Fruit fly (Drosophila melanogaster) whole organism, embryonic: ENCODE data around the gene Pp2A-29B.
A peak's percentile ranks its signal among the peaks of the same experiment; 100 is the strongest.

Experiments used
- Atf-2 ChIP-seq: fragments of 200-800 bp; sonication (Bioruptor generic); optimal IDR thresholded peaks from 2 replicates; lab custom pipeline; 2016; ENCODE audit warnings: missing biosample characterization, missing genetic modification characterization
- Atf3 ChIP-seq: fragments of 200-800 bp; sonication (Bioruptor generic); optimal IDR thresholded peaks from 3 replicates; lab custom pipeline; 2016; ENCODE audit warnings: missing biosample characterization, missing genetic modification characterization
- Bteb2 ChIP-seq: fragments of 200-800 bp; sonication (Bioruptor generic); optimal IDR thresholded peaks from 2 replicates; lab custom pipeline; 2016; ENCODE audit warnings: missing biosample characterization, missing genetic modification characterization
- CG10543 ChIP-seq: fragments of 200-800 bp; sonication (Bioruptor generic); optimal IDR thresholded peaks from 3 replicates; lab custom pipeline; 2017; ENCODE audit warnings: missing biosample characterization, mild to moderate bottlenecking, missing genetic modification characterization, moderate library complexity
- CG11504 ChIP-seq: fragments of 200-800 bp; sonication (Bioruptor generic); optimal IDR thresholded peaks from 3 replicates; lab custom pipeline; 2019; ENCODE audit warnings: missing biosample characterization, mild to moderate bottlenecking, missing genetic modification characterization, moderate library complexity
- CG14710 ChIP-seq: fragments of 200-800 bp; sonication (Bioruptor generic); optimal IDR thresholded peaks from 3 replicates; lab custom pipeline; 2019; ENCODE audit warnings: missing biosample characterization, mild to moderate bottlenecking, missing genetic modification characterization, moderate library complexity
- CG1603 ChIP-seq: fragments of 200-800 bp; sonication (Bioruptor generic); optimal IDR thresholded peaks from 2 replicates; lab custom pipeline; 2019; ENCODE audit warnings: missing biosample characterization, mild to moderate bottlenecking, missing genetic modification characterization, moderate library complexity
- CG17359 ChIP-seq: fragments of 200-800 bp; sonication (Bioruptor generic); optimal IDR thresholded peaks from 3 replicates; lab custom pipeline; 2018; ENCODE audit warnings: missing biosample characterization, mild to moderate bottlenecking, missing genetic modification characterization, moderate library complexity
- CG17361 ChIP-seq: fragments of 200-800 bp; sonication (Bioruptor generic); IDR thresholded peaks from 3 replicates; pipeline ENCODE4 v1.3.6; 2022; ENCODE audit warnings: missing biosample characterization, missing genetic modification characterization
- CG1792 ChIP-seq: fragments of 200-800 bp; sonication (Bioruptor generic); optimal IDR thresholded peaks from 2 replicates; lab custom pipeline; 2016; ENCODE audit warnings: missing biosample characterization, missing genetic modification characterization
- CG18011 ChIP-seq: fragments of 200-800 bp; sonication (Bioruptor generic); optimal IDR thresholded peaks from 2 replicates; lab custom pipeline; 2017; ENCODE audit warnings: missing biosample characterization, missing genetic modification characterization, mild to moderate bottlenecking, moderate library complexity, missing genotype
- CG18599 ChIP-seq: fragments of 200-800 bp; sonication (Bioruptor generic); optimal IDR thresholded peaks from 3 replicates; lab custom pipeline; 2017; ENCODE audit warnings: missing biosample characterization, missing genetic modification characterization, mild to moderate bottlenecking, moderate library complexity, missing genetic modification reagents
- CG33557 ChIP-seq: fragments of 200-800 bp; sonication (Bioruptor generic); optimal IDR thresholded peaks from 2 replicates; lab custom pipeline; 2019; ENCODE audit warnings: missing biosample characterization, mild to moderate bottlenecking, missing genetic modification characterization, moderate library complexity
- CG3407 ChIP-seq: fragments of 200-800 bp; sonication (Bioruptor generic); optimal IDR thresholded peaks from 2 replicates; lab custom pipeline; 2018; ENCODE audit warnings: missing biosample characterization, mild to moderate bottlenecking, missing genetic modification characterization
- CG3847 ChIP-seq: fragments of 200-800 bp; sonication (Bioruptor generic); IDR thresholded peaks from 2 replicates; pipeline ENCODE4 v1.3.6; 2022; ENCODE audit warnings: missing biosample characterization, missing genetic modification characterization
- CG3995 ChIP-seq: fragments of 200-800 bp; sonication (Bioruptor generic); optimal IDR thresholded peaks from 3 replicates; lab custom pipeline; 2016; ENCODE audit warnings: missing biosample characterization, missing genetic modification characterization
- CG4730 ChIP-seq: fragments of 200-800 bp; sonication (Bioruptor generic); IDR thresholded peaks from 2 replicates; pipeline ENCODE4 v1.3.6; 2022; ENCODE audit warnings: missing biosample characterization, missing genetic modification characterization
- CG6175 ChIP-seq: fragments of 200-800 bp; sonication (Bioruptor generic); IDR thresholded peaks from 3 replicates; pipeline ENCODE4 v1.3.6; 2022; ENCODE audit warnings: missing biosample characterization, missing genetic modification characterization
- CG6689 ChIP-seq: fragments of 200-800 bp; sonication (Bioruptor generic); IDR thresholded peaks from 2 replicates; pipeline ENCODE4 v1.3.6; 2022; ENCODE audit warnings: missing biosample characterization, missing genetic modification characterization
- CG7271 ChIP-seq: fragments of 200-800 bp; sonication (Bioruptor generic); optimal IDR thresholded peaks from 2 replicates; lab custom pipeline; 2018; ENCODE audit warnings: missing biosample characterization, mild to moderate bottlenecking, missing genetic modification characterization, moderate library complexity
- CG7372 ChIP-seq: fragments of 200-800 bp; sonication (Bioruptor generic); IDR thresholded peaks from 2 replicates; pipeline ENCODE4 v1.3.6; 2022; ENCODE audit warnings: missing biosample characterization, missing genetic modification characterization
- CG8290 ChIP-seq, 3 experiments: fragments of 200-800 bp; sonication (Bioruptor generic); optimal IDR thresholded peaks; 2 replicates each; lab custom pipeline; 2016 to 2019; ENCODE audit warnings: missing biosample characterization in 3 of 3, missing genetic modification characterization in 3 of 3, mild to moderate bottlenecking in 2 of 3, moderate library complexity in 1 of 3
- CG8765 ChIP-seq: fragments of 200-800 bp; sonication (Bioruptor generic); IDR thresholded peaks from 2 replicates; pipeline ENCODE4 v1.3.6; 2022; ENCODE audit warnings: missing biosample characterization, missing genetic modification characterization
- CG9876 ChIP-seq: fragments of 200-800 bp; sonication (Bioruptor generic); optimal IDR thresholded peaks from 2 replicates; lab custom pipeline; 2016; ENCODE audit warnings: missing biosample characterization, missing genetic modification characterization
- CrebB ChIP-seq: fragments of 200-800 bp; sonication (Bioruptor generic); optimal IDR thresholded peaks from 3 replicates; lab custom pipeline; 2018; ENCODE audit warnings: missing biosample characterization, mild to moderate bottlenecking, missing genetic modification characterization
- Hr3 ChIP-seq: fragments of 200-800 bp; sonication (Bioruptor generic); optimal IDR thresholded peaks from 3 replicates; lab custom pipeline; 2016; ENCODE audit warnings: missing biosample characterization, missing genetic modification characterization
- Hsf ChIP-seq: fragments of 200-800 bp; sonication (Bioruptor generic); optimal IDR thresholded peaks from 3 replicates; lab custom pipeline; 2016; ENCODE audit warnings: missing biosample characterization, missing genetic modification characterization
- Mes4 ChIP-seq: fragments of 200-800 bp; sonication (Bioruptor generic); optimal IDR thresholded peaks from 2 replicates; lab custom pipeline; 2016; ENCODE audit warnings: missing biosample characterization, missing genetic modification characterization
- Sin3A ChIP-seq: fragments of >200 bp; optimal IDR thresholded peaks from 2 replicates; lab custom pipeline; 2018
- Stat92E ChIP-seq, 3 experiments: fragments of >200 bp in 2 of 3; fragments of 200-800 bp in 1 of 3; sonication (Bioruptor generic) in 1 of 3; optimal IDR thresholded peaks; 2 replicates each; lab custom pipeline; 2017 to 2019; ENCODE audit warnings: missing biosample characterization in 3 of 3, missing genetic modification characterization in 3 of 3, mild to moderate bottlenecking in 1 of 3, moderate library complexity in 1 of 3
- al ChIP-seq: fragments of 200-800 bp; sonication (Bioruptor generic); IDR thresholded peaks from 2 replicates; pipeline ENCODE4 v1.3.6; 2022; ENCODE audit warnings: missing biosample characterization, missing genetic modification characterization
- ato ChIP-seq: fragments of 200-800 bp; sonication (Bioruptor generic); IDR thresholded peaks from 2 replicates; pipeline ENCODE4 v1.3.6; 2022; ENCODE audit warnings: missing biosample characterization, missing genetic modification characterization; ENCODE audit not compliant: partially characterized antibody
- az2 ChIP-seq: fragments of 200-800 bp; sonication (Bioruptor generic); optimal IDR thresholded peaks from 3 replicates; lab custom pipeline; 2016; ENCODE audit warnings: missing biosample characterization, missing genetic modification characterization
- bcd ChIP-seq: fragments of 200-800 bp; sonication (Bioruptor generic); optimal IDR thresholded peaks from 2 replicates; lab custom pipeline; 2017; ENCODE audit warnings: missing biosample characterization, mild to moderate bottlenecking, missing genetic modification characterization
- cas ChIP-seq: fragments of 200-800 bp; sonication (Bioruptor generic); IDR thresholded peaks from 2 replicates; pipeline ENCODE4 v1.3.6; 2022; ENCODE audit warnings: missing biosample characterization, missing genetic modification characterization
- emc ChIP-seq: fragments of 200-800 bp; sonication (Bioruptor generic); optimal IDR thresholded peaks from 2 replicates; lab custom pipeline; 2016; ENCODE audit warnings: missing biosample characterization, missing genetic modification characterization
- fru ChIP-seq: fragments of >200 bp; optimal IDR thresholded peaks from 2 replicates; lab custom pipeline; 2017
- gro ChIP-seq: fragments of 200-800 bp; sonication (Bioruptor generic); optimal IDR thresholded peaks from 2 replicates; lab custom pipeline; 2016; ENCODE audit warnings: missing biosample characterization, missing genetic modification characterization
- jing ChIP-seq: fragments of 200-800 bp; sonication (Bioruptor generic); optimal IDR thresholded peaks from 2 replicates; lab custom pipeline; 2018; ENCODE audit warnings: missing biosample characterization, mild to moderate bottlenecking, missing genetic modification characterization
- knrl ChIP-seq: fragments of 200-800 bp; sonication (Bioruptor generic); IDR thresholded peaks from 3 replicates; pipeline ENCODE4 v1.3.6; 2022; ENCODE audit warnings: missing biosample characterization, missing genetic modification characterization; ENCODE audit not compliant: partially characterized antibody
- nerfin-1 ChIP-seq: fragments of 200-800 bp; sonication (Bioruptor generic); optimal IDR thresholded peaks from 3 replicates; lab custom pipeline; 2019; ENCODE audit warnings: missing biosample characterization, mild to moderate bottlenecking, missing genetic modification characterization, moderate library complexity
- nerfin-2 ChIP-seq: fragments of 200-800 bp; sonication (Bioruptor generic); IDR thresholded peaks from 2 replicates; pipeline ENCODE4 v1.3.6; 2022; ENCODE audit warnings: missing biosample characterization, missing genetic modification characterization; ENCODE audit not compliant: partially characterized antibody
- nmo ChIP-seq: fragments of 200-800 bp; sonication (Bioruptor generic); optimal IDR thresholded peaks from 2 replicates; lab custom pipeline; 2018; ENCODE audit warnings: missing biosample characterization, mild to moderate bottlenecking, missing genetic modification characterization, moderate library complexity
- repo ChIP-seq: fragments of 200-800 bp; sonication (Bioruptor generic); optimal IDR thresholded peaks from 2 replicates; lab custom pipeline; 2016; ENCODE audit warnings: missing biosample characterization, missing genetic modification characterization
- trh ChIP-seq: fragments of 200-800 bp; sonication (Bioruptor generic); optimal IDR thresholded peaks from 2 replicates; lab custom pipeline; 2016; ENCODE audit warnings: missing biosample characterization, missing genetic modification characterization
- tup ChIP-seq: fragments of 200-800 bp; sonication (Bioruptor generic); optimal IDR thresholded peaks from 2 replicates; lab custom pipeline; 2016; ENCODE audit warnings: missing biosample characterization, mild to moderate bottlenecking, missing genetic modification characterization, moderate library complexity
- usp ChIP-seq: fragments of >200 bp; optimal IDR thresholded peaks from 2 replicates; lab custom pipeline; 2017; ENCODE audit warnings: missing biosample characterization, missing genetic modification characterization
- wor ChIP-seq: fragments of 200-800 bp; sonication (Bioruptor generic); IDR thresholded peaks from 2 replicates; pipeline ENCODE4 v1.3.6; 2022; ENCODE audit warnings: missing biosample characterization, missing genetic modification characterization
- z ChIP-seq: fragments of 200-800 bp; sonication (Bioruptor generic); IDR thresholded peaks from 3 replicates; pipeline ENCODE4 v1.3.6; 2022; ENCODE audit warnings: missing biosample characterization, missing genetic modification characterization

Gene Pp2A-29B

DNA sequence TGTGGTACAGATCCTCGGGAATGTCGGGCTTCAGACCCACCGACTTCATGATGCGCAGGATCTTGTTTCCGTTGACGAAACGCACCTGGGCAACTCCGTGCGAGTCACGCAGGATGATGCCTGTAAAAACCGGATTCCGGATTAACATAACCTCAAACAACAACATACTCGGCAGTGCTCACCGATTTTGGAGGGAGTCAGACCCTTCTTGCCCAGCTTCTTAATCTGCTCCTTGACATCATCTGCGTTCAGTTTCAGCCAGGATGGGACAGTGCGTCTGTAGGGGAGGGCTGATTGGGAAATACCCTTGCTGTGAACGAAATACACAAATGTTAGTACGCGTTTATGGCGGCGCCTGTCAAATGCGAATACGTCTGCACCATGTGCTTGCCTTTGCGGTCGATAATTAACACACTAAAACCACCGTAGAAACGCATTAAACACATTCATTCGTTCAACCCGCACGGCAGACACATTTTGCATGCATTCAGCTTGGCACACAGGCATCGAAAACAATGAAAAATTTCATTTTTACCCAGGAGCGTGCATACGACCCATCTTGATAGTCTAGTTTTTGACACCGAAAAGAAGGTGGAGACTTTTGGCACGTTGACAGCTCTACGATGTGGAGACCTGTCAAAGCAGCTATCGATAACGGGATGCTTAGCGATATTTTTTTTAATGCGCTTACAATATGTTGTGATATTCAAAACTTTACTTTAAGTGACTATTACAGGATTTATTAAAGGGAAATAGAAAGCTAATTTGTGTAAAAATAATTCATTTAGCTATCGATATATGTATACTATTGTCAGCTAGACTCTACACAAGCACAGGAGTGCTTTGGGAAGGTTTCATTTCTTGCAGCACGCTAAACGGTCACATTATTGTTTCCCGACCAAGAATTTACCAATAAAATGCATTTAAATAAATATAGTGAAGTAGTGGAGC lies 1.6 kb upstream of the Pp2A-29B start, which contains the start of the genes RpS13 and CSN8 (continued):
- TF ChIP-seq Hr3 (GFP tag; lab: Kevin White, UChicago) (no peak), Mes4 (GFP tag; lab: Kevin White, UChicago) (peak; percentile 26), CG3407 (no peak), cas (GFP tag; lab: Robert Waterston, UW) (no peak), CG10543 (GFP tag; lab: Kevin White, UChicago) (no peak), CG6175 (GFP tag; lab: Robert Waterston, UW) (no peak), CG3847 (GFP tag; lab: Robert Waterston, UW) (0 out of 2 replicates have a peak, but pooled peaks have one; percentile 7), az2 (GFP tag; lab: Kevin White, UChicago) (no peak), Atf-2 (GFP tag; lab: Kevin White, UChicago) (no peak), repo (GFP tag; lab: Kevin White, UChicago) (no peak), al (GFP tag; lab: Robert Waterston, UW) (no peak), bcd (GFP tag; lab: Kevin White, UChicago) (peak; percentile 11), CG18599 (GFP tag; lab: Kevin White, UChicago) (peak; percentile 20), fru (lab: Kevin White, UChicago) (no peak), CG18011 (GFP tag; lab: Kevin White, UChicago) (peak; percentile 94), CG8290 (GFP tag; optimal IDR thresholded peaks at IDR 0.05; lab: Kevin White, UChicago) (no peak), CG8290 (tag; optimal IDR thresholded peaks at IDR 0.05; lab: Kevin White, UChicago) (peak in 1 of 2 experiments; percentile 36), CrebB (tag; lab: Kevin White, UChicago) (no peak), Stat92E (GFP tag; optimal IDR thresholded peaks at IDR 0.05; lab: Kevin White, UChicago) (no peak), Sin3A (lab: Kevin White, UChicago) (peak; percentile 93), CG1603 (tag; lab: Kevin White, UChicago) (peak; percentile 62), gro (GFP tag; lab: Kevin White, UChicago) (peak; percentile 29), CG9876 (no peak), tup (GFP tag; lab: Kevin White, UChicago) (no peak), CG11504 (tag; lab: Kevin White, UChicago) (peak; percentile 44), nerfin-2 (GFP tag; lab: Robert Waterston, UW) (peak; percentile 80), CG14710 (tag; lab: Kevin White, UChicago) (peak; percentile 75), CG17359 (peak; percentile 10), trh (GFP tag; lab: Kevin White, UChicago) (no peak), z (GFP tag; lab: Robert Waterston, UW) (no peak), CG1792 (GFP tag; lab: Kevin White, UChicago) (no peak), CG8765 (no peak), knrl (GFP tag; lab: Robert Waterston, UW) (peak; percentile 95), nmo (GFP tag; lab: Kevin White, UChicago) (peak; percentile 67), ato (GFP tag; lab: Robert Waterston, UW) (peak; percentile 75), CG17361 (GFP tag; lab: Robert Waterston, UW) (no peak), CG6689 (GFP tag; lab: Robert Waterston, UW) (no peak), jing (GFP tag; lab: Kevin White, UChicago) (no peak), CG7372 (GFP tag; lab: Robert Waterston, UW) (no peak), Atf3 (GFP tag; lab: Kevin White, UChicago) (no peak), nerfin-1 (peak; percentile 39), Bteb2 (GFP tag; lab: Kevin White, UChicago) (no peak), CG33557 (GFP tag; lab: Kevin White, UChicago) (no peak), usp (GFP tag; lab: Kevin White, UChicago) (no peak), CG7271 (tag; lab: Kevin White, UChicago) (peak; percentile 17), Hsf (GFP tag; lab: Kevin White, UChicago) (peak; percentile 39), CG3995 (GFP tag; lab: Kevin White, UChicago) (peak; percentile 81), wor (no peak), CG4730 (GFP tag; lab: Robert Waterston, UW) (no peak), emc (no peak)
